Fruit fly (Drosophila melanogaster): ENCODE results near the gene CG42729.

dm6 chr3L:15539903-15540409 is 12.6 kb upstream of the CG42729 start:
- no peak for TF ChIP-seq CG16779 (GFP tag; IDR thresholded peaks at IDR 0.05)
- TF ChIP-seq CG3838 (GFP tag; optimal IDR thresholded peaks at IDR 0.05), result no peak
- TF ChIP-seq CG8290 (GFP tag; optimal IDR thresholded peaks at IDR 0.05), result no peak
- TF ChIP-seq CG8290 (tag; optimal IDR thresholded peaks at IDR 0.05), result no peak
- TF ChIP-seq Rfx (GFP tag; IDR thresholded peaks at IDR 0.05), result no peak
- no peak for TF ChIP-seq CG10565 (GFP tag; optimal IDR thresholded peaks at IDR 0.05)

Data from whole organism, embryonic.